Fruit fly (Drosophila melanogaster): ENCODE results near the gene CG42781.

Gene CG42781

dm6 chrX:7338538-7338937 is 44.3 kb downstream of the CG42781 start:
- TF ChIP-seq Myc (optimal IDR thresholded peaks at IDR 0.05) = no peak
- TF ChIP-seq ttk (optimal IDR thresholded peaks at IDR 0.05) = no peak
- no peak for TF ChIP-seq Sin3A (optimal IDR thresholded peaks at IDR 0.05)
- TF ChIP-seq psq (optimal IDR thresholded peaks at IDR 0.05) = no peak
- TF ChIP-seq insv (optimal IDR thresholded peaks at IDR 0.05) = no peak
- no peak for TF ChIP-seq h (optimal IDR thresholded peaks at IDR 0.05)

dm6 chrX:7337975-7338374 is 44.8 kb downstream of the CG42781 start:
- TF ChIP-seq h (optimal IDR thresholded peaks at IDR 0.05) = no peak
- no peak for TF ChIP-seq Sin3A (optimal IDR thresholded peaks at IDR 0.05)
- no peak for TF ChIP-seq insv (optimal IDR thresholded peaks at IDR 0.05)
- TF ChIP-seq psq (optimal IDR thresholded peaks at IDR 0.05) = no peak
- TF ChIP-seq Myc (optimal IDR thresholded peaks at IDR 0.05) = no peak
- TF ChIP-seq ttk (optimal IDR thresholded peaks at IDR 0.05) = no peak

- TF ChIP-seq psq (optimal IDR thresholded peaks at IDR 0.05) = no peak
- no peak for TF ChIP-seq Sin3A (optimal IDR thresholded peaks at IDR 0.05)
- TF ChIP-seq ttk (optimal IDR thresholded peaks at IDR 0.05) = no peak
- TF ChIP-seq Myc (optimal IDR thresholded peaks at IDR 0.05) = no peak
- TF ChIP-seq h (optimal IDR thresholded peaks at IDR 0.05) = no peak
- TF ChIP-seq insv (optimal IDR thresholded peaks at IDR 0.05) = no peak
Observed at dm6 chrX:7336962-7337844, 45.6 kb downstream of the CG42781 start, which contains the start of gene CBP. TSS of gene CBP (plus strand) at chrX:7337352.

dm6 chrX:7336121-7336961 is 46.4 kb downstream of the CG42781 start:
- TF ChIP-seq insv (optimal IDR thresholded peaks at IDR 0.05) = no peak

DNA sequence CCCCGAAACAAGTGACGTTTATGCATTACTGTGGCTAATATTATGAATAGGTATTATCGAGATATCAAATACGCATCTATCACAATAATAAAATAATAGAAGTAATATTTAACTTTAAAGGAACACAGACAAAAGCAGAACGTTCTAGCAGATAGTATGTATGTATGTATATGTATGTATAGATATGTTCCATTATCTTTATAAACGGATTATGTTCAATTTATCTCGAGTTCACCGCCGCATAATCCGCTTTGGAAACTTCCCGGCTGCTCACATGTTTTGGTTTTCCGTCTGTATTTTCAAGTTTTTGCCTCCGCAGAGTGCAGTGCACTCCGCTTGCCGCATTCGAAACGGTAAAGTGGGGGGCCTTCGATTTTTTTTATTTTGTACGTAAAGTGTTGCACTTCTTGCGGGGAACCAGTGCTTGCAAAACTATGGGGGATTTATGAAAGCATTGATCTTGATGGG is 47.2 kb downstream of the CG42781 start:
- TF ChIP-seq Myc (optimal IDR thresholded peaks at IDR 0.05) (no peak), ttk (optimal IDR thresholded peaks at IDR 0.05) (no peak)

DNA sequence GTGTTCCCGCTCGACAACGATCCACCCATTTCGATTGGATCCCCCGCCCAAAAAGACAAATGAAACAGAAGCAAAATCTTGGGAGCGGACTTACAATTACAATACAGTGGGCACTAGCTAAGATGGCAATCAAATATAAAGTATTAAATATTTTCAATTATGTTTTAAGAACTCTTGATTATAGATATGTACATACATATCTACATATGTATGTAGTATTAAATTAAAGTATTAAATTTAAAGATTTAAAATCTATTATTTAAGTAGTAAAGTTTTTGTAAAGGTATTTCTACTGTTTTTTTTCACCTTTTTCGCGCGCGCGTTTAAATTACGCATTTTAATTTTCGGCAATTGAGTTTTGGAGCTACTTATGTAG is 48.0 kb downstream of the CG42781 start:
- TF ChIP-seq Sin3A (optimal IDR thresholded peaks at IDR 0.05) (no peak), insv (optimal IDR thresholded peaks at IDR 0.05) (no peak), psq (optimal IDR thresholded peaks at IDR 0.05) (no peak), Myc (optimal IDR thresholded peaks at IDR 0.05) (no peak), ttk (optimal IDR thresholded peaks at IDR 0.05) (no peak), h (optimal IDR thresholded peaks at IDR 0.05) (no peak)

dm6 chrX:7333858-7334800 is 48.7 kb downstream of the CG42781 start:
- TF ChIP-seq Myc (optimal IDR thresholded peaks at IDR 0.05) = no peak
- TF ChIP-seq psq (optimal IDR thresholded peaks at IDR 0.05) = no peak
- no peak for TF ChIP-seq ttk (optimal IDR thresholded peaks at IDR 0.05)
- no peak for TF ChIP-seq Sin3A (optimal IDR thresholded peaks at IDR 0.05)
- no peak for TF ChIP-seq insv (optimal IDR thresholded peaks at IDR 0.05)
- no peak for TF ChIP-seq h (optimal IDR thresholded peaks at IDR 0.05)

DNA sequence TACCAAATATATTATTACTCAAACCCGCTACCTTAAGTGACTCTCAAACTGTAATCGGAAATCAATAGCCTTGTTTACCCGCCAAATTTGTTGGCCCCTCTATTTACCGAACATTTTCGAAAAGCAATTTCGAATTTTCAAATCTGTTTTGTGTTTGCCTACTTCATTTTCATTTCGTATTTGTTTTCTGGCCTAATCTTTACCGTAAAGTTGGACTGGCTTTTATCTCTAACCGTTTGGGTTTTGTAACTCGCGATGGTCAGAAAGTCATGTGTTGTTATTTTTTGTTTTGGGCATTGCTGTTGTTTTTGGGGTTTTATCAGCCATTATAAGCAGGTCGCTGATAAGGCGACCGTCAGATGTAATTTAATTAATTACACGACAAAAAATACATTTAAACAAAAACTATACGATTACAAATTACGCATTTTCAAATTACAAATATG is 49.5 kb downstream of the CG42781 start:
- TF ChIP-seq insv (optimal IDR thresholded peaks at IDR 0.05) (no peak), h (optimal IDR thresholded peaks at IDR 0.05) (no peak), Myc (optimal IDR thresholded peaks at IDR 0.05) (no peak), ttk (optimal IDR thresholded peaks at IDR 0.05) (no peak), psq (optimal IDR thresholded peaks at IDR 0.05) (no peak), Sin3A (optimal IDR thresholded peaks at IDR 0.05) (no peak)
